Worm (Caenorhabditis elegans): Measurements from ENCODE around the gene nhx-5.
A peak's percentile ranks its signal among the peaks of the same experiment; 100 is the strongest.

nhx-5 gene

DNA sequence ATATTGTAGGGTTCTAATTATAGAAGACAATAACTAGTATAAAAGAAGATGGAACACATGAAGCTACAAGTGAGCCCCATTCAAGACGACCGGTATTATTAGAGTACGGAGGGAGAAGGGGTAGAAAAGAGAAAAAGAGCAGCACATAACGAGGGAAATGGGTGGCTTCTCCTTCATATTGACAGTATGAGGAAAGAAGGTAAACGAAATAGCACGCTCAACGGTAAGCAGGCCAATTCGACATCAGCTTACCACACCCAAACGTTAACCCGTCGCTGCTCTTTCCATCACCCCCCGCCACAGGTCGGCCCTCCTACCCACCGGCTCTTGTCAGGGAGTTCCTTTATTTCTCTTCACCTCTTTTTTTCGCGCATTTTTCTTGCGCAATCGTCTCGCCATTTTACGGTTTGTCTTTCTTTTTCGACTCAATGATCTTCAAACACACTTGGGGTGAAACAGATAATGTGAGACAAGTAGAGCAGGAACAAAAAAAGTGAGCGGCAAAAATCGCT, 41.9 kb downstream of the nhx-5 start:
- no peak for TF ChIP-seq mab-5 (tag; optimal IDR thresholded peaks at IDR 0.05)
- peak; percentile 63 for TF ChIP-seq F13H6.1 (tag; optimal IDR thresholded peaks at IDR 0.05)

DNA sequence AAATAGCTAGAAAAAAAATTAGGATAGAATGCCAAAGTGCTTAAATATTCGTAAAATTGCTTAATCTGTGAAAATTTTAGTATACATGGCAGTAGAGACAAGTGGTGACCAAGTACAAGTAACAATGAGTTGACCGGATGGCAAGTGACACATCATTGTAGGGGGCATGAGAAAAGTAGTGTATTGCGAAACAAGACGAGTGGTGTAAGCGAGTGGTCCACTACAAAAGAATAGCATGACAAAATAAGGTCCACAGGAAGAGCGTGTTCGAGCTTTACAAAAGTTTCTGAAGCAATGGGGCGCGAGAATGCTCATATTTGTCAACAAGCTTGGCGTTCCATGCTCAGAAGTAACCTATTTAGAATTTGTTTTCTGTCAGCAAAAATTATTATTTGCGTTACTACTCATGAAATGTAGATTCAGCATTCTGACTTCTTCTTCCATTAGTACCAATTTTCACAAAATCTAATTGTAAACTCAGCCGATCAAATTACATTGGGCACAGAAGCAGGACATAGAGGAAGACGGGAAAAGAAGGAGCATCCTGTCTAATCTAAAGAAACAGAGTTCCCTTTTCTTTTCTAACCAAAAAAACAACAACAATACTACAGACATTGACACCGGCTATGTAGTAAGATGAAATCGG, 42.9 kb downstream of the nhx-5 start:
- TF ChIP-seq nhr-23 (tag; optimal IDR thresholded peaks at IDR 0.05) (no peak), nhr-12 (tag; optimal IDR thresholded peaks at IDR 0.05) (no peak), egl-27 (tag; optimal IDR thresholded peaks at IDR 0.05) (no peak), lin-11 (tag; optimal IDR thresholded peaks at IDR 0.05) (no peak), snpc-4 (tag; optimal IDR thresholded peaks at IDR 0.05) (no peak), zag-1 (tag; optimal IDR thresholded peaks at IDR 0.05) (no peak), sem-4 (tag; optimal IDR thresholded peaks at IDR 0.05) (no peak), F13H6.1 (tag; optimal IDR thresholded peaks at IDR 0.05) (no peak), sma-9 (GFP tag; optimal IDR thresholded peaks at IDR 0.05) (no peak), sma-9 (tag; optimal IDR thresholded peaks at IDR 0.05) (no peak), unc-62 (GFP tag; optimal IDR thresholded peaks at IDR 0.05) (no peak), ceh-16 (tag; optimal IDR thresholded peaks at IDR 0.05) (no peak), alr-1 (tag; optimal IDR thresholded peaks at IDR 0.05) (no peak), lin-39 (tag; optimal IDR thresholded peaks at IDR 0.05) (no peak), dmd-4 (tag; optimal IDR thresholded peaks at IDR 0.05) (no peak), nhr-6 (tag; optimal IDR thresholded peaks at IDR 0.05) (no peak), peb-1 (tag; optimal IDR thresholded peaks at IDR 0.05) (no peak), ztf-1 (GFP tag; conservative IDR thresholded peaks at IDR 0.05) (no peak), unc-55 (GFP tag; optimal IDR thresholded peaks at IDR 0.05) (no peak)

DNA sequence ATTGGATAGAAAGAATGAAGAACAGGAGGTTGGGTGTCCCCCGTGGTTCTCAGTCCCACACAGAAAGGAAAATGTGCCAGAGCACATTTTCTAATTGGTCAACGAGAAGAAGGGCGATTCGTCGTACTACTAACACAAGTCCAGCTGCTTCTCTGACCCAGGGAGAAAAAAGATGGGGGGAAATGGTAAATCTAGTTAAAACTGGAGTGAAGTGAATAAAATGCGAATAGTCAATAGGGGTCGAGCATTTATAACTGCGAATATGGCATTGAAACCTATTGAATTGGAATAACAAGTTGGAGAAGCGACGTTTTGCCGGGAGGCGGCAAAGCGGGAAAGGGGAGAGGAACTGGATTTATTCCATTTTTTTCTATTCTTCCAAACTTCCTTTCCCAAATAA, 45.9 kb downstream of the nhx-5 start:
- no peak for TF ChIP-seq nhr-6 (tag; optimal IDR thresholded peaks at IDR 0.05)
- TF ChIP-seq alr-1 (tag; optimal IDR thresholded peaks at IDR 0.05): no peak
- no peak for TF ChIP-seq ztf-1 (GFP tag; conservative IDR thresholded peaks at IDR 0.05)
- no peak for TF ChIP-seq C34F6.9 (tag; optimal IDR thresholded peaks at IDR 0.05)
- no peak for TF ChIP-seq crh-2 (tag; optimal IDR thresholded peaks at IDR 0.05)
- TF ChIP-seq sem-4 (tag; optimal IDR thresholded peaks at IDR 0.05): no peak
- TF ChIP-seq snpc-4 (tag; optimal IDR thresholded peaks at IDR 0.05): no peak
- no peak for TF ChIP-seq ztf-11 (tag; optimal IDR thresholded peaks at IDR 0.05)
- TF ChIP-seq sma-9 (GFP tag; optimal IDR thresholded peaks at IDR 0.05): no peak
- no peak for TF ChIP-seq sma-9 (tag; optimal IDR thresholded peaks at IDR 0.05)
- TF ChIP-seq egl-27 (tag; optimal IDR thresholded peaks at IDR 0.05): no peak
- TF ChIP-seq unc-55 (GFP tag; optimal IDR thresholded peaks at IDR 0.05): no peak

DNA sequence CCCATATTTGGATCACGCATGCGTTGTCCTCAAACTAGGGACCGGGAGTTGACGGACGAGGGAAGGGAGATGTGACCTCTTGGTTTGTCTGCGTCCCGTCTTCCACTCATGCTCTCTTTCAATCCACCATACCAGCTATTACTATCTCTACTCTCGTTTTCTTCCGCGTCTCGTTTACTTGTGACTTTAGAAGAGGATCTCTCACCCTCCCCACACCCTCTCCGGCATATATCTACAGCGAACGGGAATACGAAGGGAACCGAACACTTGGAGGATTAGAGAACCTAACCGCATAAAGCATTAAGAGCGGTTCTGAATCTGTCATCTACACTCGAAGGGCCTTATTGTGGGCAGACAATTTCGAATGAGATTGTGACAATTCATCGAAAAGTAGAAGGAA, 46.4 kb downstream of the nhx-5 start:
- TF ChIP-seq nhr-11 (tag; optimal IDR thresholded peaks at IDR 0.05) (no peak), nhr-129 (tag; optimal IDR thresholded peaks at IDR 0.05) (peak; percentile 9), skn-1 (tag; optimal IDR thresholded peaks at IDR 0.05) (no peak), nhr-237 (tag; optimal IDR thresholded peaks at IDR 0.05) (no peak), C34F6.9 (tag; optimal IDR thresholded peaks at IDR 0.05) (peak; percentile 18)

DNA sequence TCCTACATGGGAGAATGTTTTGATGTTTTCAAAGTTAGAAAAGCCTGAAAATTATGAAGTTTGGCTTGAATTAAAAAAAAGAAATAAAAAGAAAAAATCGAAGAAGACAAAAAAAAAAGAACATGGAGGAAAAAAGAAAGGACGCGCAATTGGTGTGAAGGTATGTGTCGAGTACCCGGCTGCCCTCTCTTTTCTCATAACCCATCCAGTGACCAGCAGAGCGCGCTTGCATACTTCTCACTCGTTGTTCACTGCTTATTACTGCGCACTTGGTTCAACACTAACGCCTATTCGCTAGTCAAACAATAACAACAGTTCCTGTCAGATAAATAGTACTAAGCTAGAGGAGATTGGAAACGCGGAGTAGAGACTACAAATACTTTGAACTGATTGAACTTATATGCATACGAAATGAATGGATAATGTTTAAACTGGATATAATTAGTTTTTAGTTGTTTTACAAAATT, 47.4 kb downstream of the nhx-5 start, which contains the start of gene abl-1:
TSS of gene abl-1 (minus strand) at position 51 of the 467 bp plus-strand sequence.
- no peak for TF ChIP-seq nhr-237 (tag; optimal IDR thresholded peaks at IDR 0.05)
- peak; percentile 51 for TF ChIP-seq nhr-129 (tag; optimal IDR thresholded peaks at IDR 0.05)
- no peak for TF ChIP-seq R02D3.7 (tag; optimal IDR thresholded peaks at IDR 0.05)
- TF ChIP-seq lsy-2 (tag; optimal IDR thresholded peaks at IDR 0.05): peak in 1 of 2 experiments; percentile 5
- no peak for TF ChIP-seq unc-55 (GFP tag; optimal IDR thresholded peaks at IDR 0.05)
- TF ChIP-seq ama-1 (optimal IDR thresholded peaks at IDR 0.05): no peak
- TF ChIP-seq sma-3 (GFP tag; optimal IDR thresholded peaks at IDR 0.05): no peak
- no peak for TF ChIP-seq dmd-4 (tag; optimal IDR thresholded peaks at IDR 0.05)
- no peak for TF ChIP-seq nhr-12 (tag; optimal IDR thresholded peaks at IDR 0.05)
- no peak for TF ChIP-seq nhr-21 (tag; optimal IDR thresholded peaks at IDR 0.05)
- TF ChIP-seq lin-11 (tag; optimal IDR thresholded peaks at IDR 0.05): no peak
- no peak for TF ChIP-seq blmp-1 (tag; optimal IDR thresholded peaks at IDR 0.05; ENCODE audit: insufficient read depth)
- peak; percentile 9 for TF ChIP-seq sem-4 (tag; optimal IDR thresholded peaks at IDR 0.05)
- no peak for TF ChIP-seq nhr-23 (tag; optimal IDR thresholded peaks at IDR 0.05)
- peak; percentile 18 for TF ChIP-seq F13H6.1 (tag; optimal IDR thresholded peaks at IDR 0.05)
- peak; percentile 36 for TF ChIP-seq fos-1 (tag; optimal IDR thresholded peaks at IDR 0.05)
- peak; percentile 39 for TF ChIP-seq C34F6.9 (tag; optimal IDR thresholded peaks at IDR 0.05)
- no peak for TF ChIP-seq aly-2 (tag; optimal IDR thresholded peaks at IDR 0.05)
- TF ChIP-seq sma-9 (GFP tag; optimal IDR thresholded peaks at IDR 0.05): no peak
- TF ChIP-seq sma-9 (tag; optimal IDR thresholded peaks at IDR 0.05): no peak
- no peak for TF ChIP-seq crh-2 (tag; optimal IDR thresholded peaks at IDR 0.05)
- no peak for TF ChIP-seq nhr-11 (tag; optimal IDR thresholded peaks at IDR 0.05)
- TF ChIP-seq mab-5 (tag; optimal IDR thresholded peaks at IDR 0.05): no peak
- no peak for TF ChIP-seq alr-1 (tag; optimal IDR thresholded peaks at IDR 0.05)
